Worm (Caenorhabditis elegans) whole organism, L3 larva: Measurements from ENCODE around the gene F40G12.6.

Experiments
- R02D3.7 ChIP-seq: fragments of 150-350 bp; optimal IDR thresholded peaks from 2 replicates; lab custom pipeline; 2014; ENCODE audit warnings: missing biosample characterization, missing genetic modification characterization
- ZK546.5 ChIP-seq: sonication (generic microtip); optimal IDR thresholded peaks from 2 replicates; lab custom pipeline; 2017; ENCODE audit warnings: missing biosample characterization, missing genetic modification characterization
- ceh-16 ChIP-seq: sonication (generic microtip); optimal IDR thresholded peaks from 2 replicates; lab custom pipeline; 2017; ENCODE audit warnings: missing biosample characterization, missing genetic modification characterization
- ceh-28 ChIP-seq: fragments of 150-350 bp; optimal IDR thresholded peaks from 2 replicates; lab custom pipeline; 2014; ENCODE audit warnings: missing biosample characterization, missing genetic modification reagents, missing genetic modification characterization
- ceh-82 ChIP-seq: fragments of 150-350 bp; optimal IDR thresholded peaks from 2 replicates; lab custom pipeline; 2014; ENCODE audit warnings: missing biosample characterization, missing genetic modification characterization
- daf-12 ChIP-seq: fragments of 150-350 bp; optimal IDR thresholded peaks from 2 replicates; lab custom pipeline; 2014; ENCODE audit warnings: missing biosample characterization, missing genetic modification reagents, missing genetic modification characterization
- egl-27 ChIP-seq: sonication (generic microtip); optimal IDR thresholded peaks from 4 replicates; lab custom pipeline; 2017; ENCODE audit warnings: missing biosample characterization, missing genetic modification reagents, missing genetic modification characterization
- egl-5 ChIP-seq: fragments of 150-350 bp; optimal IDR thresholded peaks from 2 replicates; lab custom pipeline; 2017; ENCODE audit warnings: missing biosample characterization, missing genetic modification reagents, missing genetic modification characterization, inconsistent platforms
- elt-1 ChIP-seq: fragments of 150-350 bp; optimal IDR thresholded peaks from 2 replicates; lab custom pipeline; 2014; ENCODE audit warnings: missing biosample characterization, missing genetic modification characterization
- elt-2 ChIP-seq: sonication (generic microtip); optimal IDR thresholded peaks from 2 replicates; lab custom pipeline; 2016; ENCODE audit warnings: missing genetic modification reagents, mild to moderate bottlenecking, missing genetic modification characterization, missing compliant biosample characterization
- elt-3 ChIP-seq, 3 experiments: fragments of 150-350 bp in 1 of 3; sonication (generic microtip) in 2 of 3; optimal IDR thresholded peaks; 2 replicates in 2 of 3; 4 replicates in 1 of 3; lab custom pipeline; 2014 to 2017; ENCODE audit warnings: missing biosample characterization in 3 of 3, missing genetic modification characterization in 3 of 3
- eor-1 ChIP-seq, 2 experiments: fragments of 150-350 bp; optimal IDR thresholded peaks; 2 replicates each; lab custom pipeline; 2014 to 2018; ENCODE audit warnings: missing biosample characterization in 2 of 2, missing genetic modification characterization in 2 of 2
- fkh-10 ChIP-seq: sonication (generic microtip); optimal IDR thresholded peaks from 2 replicates; lab custom pipeline; 2017; ENCODE audit warnings: missing biosample characterization, missing genetic modification reagents, missing genetic modification characterization
- fkh-2 ChIP-seq: fragments of 150-350 bp; optimal IDR thresholded peaks from 2 replicates; lab custom pipeline; 2014; ENCODE audit warnings: missing biosample characterization, missing genetic modification reagents, missing genetic modification characterization
- fos-1 ChIP-seq: fragments of 150-350 bp; optimal IDR thresholded peaks from 2 replicates; lab custom pipeline; 2014; ENCODE audit warnings: missing biosample characterization, missing genetic modification characterization
- hmg-11 ChIP-seq: sonication (generic microtip); optimal IDR thresholded peaks from 2 replicates; lab custom pipeline; 2016; ENCODE audit warnings: missing genetic modification characterization, missing compliant biosample characterization
- lin-15B ChIP-seq: fragments of 150-350 bp; optimal IDR thresholded peaks from 2 replicates; lab custom pipeline; 2014; ENCODE audit warnings: missing biosample characterization, missing genetic modification characterization
- mdl-1 ChIP-seq: fragments of 150-350 bp; optimal IDR thresholded peaks from 2 replicates; lab custom pipeline; 2014; ENCODE audit warnings: missing biosample characterization, missing genetic modification characterization
- mml-1 ChIP-seq: fragments of 150-350 bp; sonication (generic microtip); optimal IDR thresholded peaks from 3 replicates; lab custom pipeline; 2014; ENCODE audit warnings: missing biosample characterization, missing genetic modification characterization
- nfya-1 ChIP-seq: sonication (generic microtip); optimal IDR thresholded peaks from 2 replicates; lab custom pipeline; 2017; ENCODE audit warnings: missing genetic modification characterization, mild to moderate bottlenecking, missing compliant biosample characterization, antibody characterized with exemption, moderate library complexity; ENCODE audit not compliant: insufficient read depth
- nhr-11 ChIP-seq: fragments of 150-350 bp; optimal IDR thresholded peaks from 2 replicates; lab custom pipeline; 2014; ENCODE audit warnings: missing biosample characterization, missing genetic modification characterization
- nhr-23 ChIP-seq: fragments of 150-350 bp; optimal IDR thresholded peaks from 2 replicates; lab custom pipeline; 2014; ENCODE audit warnings: missing biosample characterization, missing genetic modification reagents, missing genetic modification characterization
- nhr-237 ChIP-seq: fragments of 150-350 bp; optimal IDR thresholded peaks from 2 replicates; lab custom pipeline; 2014; ENCODE audit warnings: missing biosample characterization, missing genetic modification characterization
- nhr-28 ChIP-seq: fragments of 150-350 bp; optimal IDR thresholded peaks from 2 replicates; lab custom pipeline; 2014; ENCODE audit warnings: missing biosample characterization, missing genetic modification characterization
- nhr-67 ChIP-seq: fragments of 150-350 bp; optimal IDR thresholded peaks from 2 replicates; lab custom pipeline; 2014; ENCODE audit warnings: missing biosample characterization, missing genetic modification characterization
- nhr-76 ChIP-seq: fragments of 150-350 bp; sonication (generic microtip); optimal IDR thresholded peaks from 5 replicates; lab custom pipeline; 2014; ENCODE audit warnings: missing biosample characterization, missing genetic modification characterization
- pha-4 ChIP-seq: fragments of 150-350 bp; optimal IDR thresholded peaks from 2 replicates; lab custom pipeline; 2014; ENCODE audit warnings: missing biosample characterization, missing genetic modification reagents, missing genetic modification characterization
- pqm-1 ChIP-seq: fragments of 150-350 bp; optimal IDR thresholded peaks from 2 replicates; lab custom pipeline; 2017; ENCODE audit warnings: missing biosample characterization, missing genetic modification characterization, inconsistent platforms
- skn-1 ChIP-seq: fragments of 150-350 bp; optimal IDR thresholded peaks from 2 replicates; lab custom pipeline; 2014; ENCODE audit warnings: missing biosample characterization, missing genetic modification characterization
- snpc-4 ChIP-seq: fragments of 150-350 bp; optimal IDR thresholded peaks from 2 replicates; lab custom pipeline; 2014; ENCODE audit warnings: missing biosample characterization, missing genetic modification characterization
- unc-39 ChIP-seq: sonication (generic microtip); optimal IDR thresholded peaks from 4 replicates; lab custom pipeline; 2017; ENCODE audit warnings: missing biosample characterization, missing genetic modification characterization
- unc-62 ChIP-seq: fragments of 150-350 bp; sonication (generic microtip); optimal IDR thresholded peaks from 4 replicates; lab custom pipeline; 2014; ENCODE audit warnings: missing biosample characterization, missing genetic modification reagents, missing genetic modification characterization
- zag-1 ChIP-seq: fragments of 150-350 bp; optimal IDR thresholded peaks from 2 replicates; lab custom pipeline; 2014; ENCODE audit warnings: missing biosample characterization, missing genetic modification characterization
- ztf-11 ChIP-seq: fragments of 150-350 bp; optimal IDR thresholded peaks from 2 replicates; lab custom pipeline; 2014; ENCODE audit warnings: missing biosample characterization, missing genetic modification characterization

The F40G12.6 gene

DNA sequence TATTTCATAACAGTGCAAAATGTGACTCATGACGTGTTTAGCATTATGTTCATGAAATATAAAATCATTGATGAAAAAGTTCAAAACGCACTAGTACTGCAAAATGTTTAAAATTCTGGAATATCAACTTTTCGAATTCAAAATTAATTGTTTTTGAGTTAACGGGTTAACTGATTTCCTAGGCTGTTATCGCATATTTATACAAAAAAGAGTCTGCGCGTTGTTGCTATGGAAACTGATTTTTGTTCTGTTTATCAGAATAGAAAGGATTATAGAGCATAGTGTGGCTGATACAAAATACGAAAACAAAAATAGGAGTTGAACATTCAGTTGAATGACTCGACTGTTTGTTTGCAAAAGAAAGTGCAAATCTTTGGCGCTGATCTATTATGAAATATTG, 44.7 kb upstream of the F40G12.6 start:
- TF ChIP-seq ztf-11 (tag; lab: Kevin White, UChicago), result no peak
- TF ChIP-seq lin-15B (tag; lab: Kevin White, UChicago), result no peak
- TF ChIP-seq fkh-2 (tag; lab: Kevin White, UChicago), result no peak
- no peak for TF ChIP-seq nfya-1 (tag; lab: Kevin White, UChicago)
- TF ChIP-seq nhr-11 (tag; lab: Kevin White, UChicago), result no peak
- no peak for TF ChIP-seq egl-5
- TF ChIP-seq ceh-16, result no peak
- TF ChIP-seq ceh-82 (tag; lab: Kevin White, UChicago), result no peak
- TF ChIP-seq ceh-28 (tag; lab: Kevin White, UChicago), result no peak
- TF ChIP-seq nhr-237 (tag; lab: Kevin White, UChicago), result no peak
- no peak for TF ChIP-seq mml-1 (tag; lab: Kevin White, UChicago)
- no peak for TF ChIP-seq hmg-11
- TF ChIP-seq elt-2 (tag; lab: Kevin White, UChicago), result no peak
- TF ChIP-seq pqm-1 (tag; lab: Kevin White, UChicago), result no peak
- no peak for TF ChIP-seq nhr-76 (tag; lab: Kevin White, UChicago)
- TF ChIP-seq unc-39 (tag; lab: Kevin White, UChicago), result no peak
- no peak for TF ChIP-seq elt-1 (tag; lab: Kevin White, UChicago)
- TF ChIP-seq ZK546.5 (tag; lab: Kevin White, UChicago), result no peak

DNA sequence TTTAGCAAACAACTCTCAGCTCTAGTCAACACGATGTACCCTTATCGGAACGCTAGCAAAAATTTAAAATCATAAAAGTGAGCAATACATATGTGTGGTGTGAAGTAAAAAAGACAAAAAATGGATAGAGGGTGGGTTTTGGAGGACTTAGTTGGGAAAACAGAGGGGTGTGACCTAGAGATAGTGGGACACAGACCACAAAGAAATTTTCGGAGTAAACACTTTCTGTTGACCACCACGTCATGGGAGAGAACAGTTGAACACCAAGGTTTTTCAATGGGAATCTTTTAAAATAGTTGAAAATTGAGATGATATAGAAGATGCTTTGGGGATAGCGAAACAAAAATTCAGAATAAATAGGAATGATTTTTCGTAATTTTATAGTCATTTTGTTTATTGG, 44.3 kb upstream of the F40G12.6 start:
- peak; percentile 71 for TF ChIP-seq pha-4 (tag; lab: Kevin White, UChicago)
- no peak for TF ChIP-seq daf-12 (tag; lab: Kevin White, UChicago)
- peak; percentile 41 for TF ChIP-seq snpc-4 (tag; lab: Kevin White, UChicago)
- peak; percentile 11 for TF ChIP-seq nfya-1 (tag; lab: Kevin White, UChicago)
- TF ChIP-seq nhr-23 (tag; lab: Kevin White, UChicago), result no peak
- TF ChIP-seq, all 47 proteins: peak for 3

DNA sequence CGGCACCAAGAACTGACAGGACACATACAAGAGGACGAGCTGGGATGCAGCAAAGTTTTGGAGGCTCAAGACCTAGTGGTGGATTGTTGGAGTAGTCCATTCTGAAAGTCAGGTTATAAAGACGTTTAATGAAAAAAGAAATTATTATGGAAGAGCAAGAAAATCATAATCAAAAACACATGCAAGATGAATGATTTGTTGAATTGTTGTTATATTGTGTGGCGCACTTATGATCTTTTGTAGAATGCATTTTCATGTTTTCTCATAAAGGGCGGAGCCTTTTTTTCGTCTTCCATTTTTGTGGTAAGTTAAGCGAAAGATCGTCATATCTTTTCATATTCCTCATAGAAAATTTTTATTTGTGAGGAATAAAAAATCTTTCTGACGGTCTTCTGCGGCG, 43.6 kb upstream of the F40G12.6 start, which contains the start of gene F47B8.2:
Gene F47B8.2, minus strand, starts transcription at position 101 of the 400 bp plus-strand sequence.
- no peak for TF ChIP-seq egl-27 (tag; lab: Kevin White, UChicago)
- no peak for TF ChIP-seq ZK546.5 (tag; lab: Kevin White, UChicago)
- TF ChIP-seq ceh-16, result no peak
- no peak for TF ChIP-seq pqm-1 (tag; lab: Kevin White, UChicago)
- TF ChIP-seq fkh-10 (GFP tag; lab: Kevin White, UChicago), result no peak
- TF ChIP-seq fkh-2 (tag; lab: Kevin White, UChicago), result no peak
- TF ChIP-seq nhr-28 (tag; lab: Kevin White, UChicago), result no peak
- TF ChIP-seq nfya-1 (tag; lab: Kevin White, UChicago), result no peak
- TF ChIP-seq mdl-1 (tag; lab: Kevin White, UChicago), result no peak
- no peak for TF ChIP-seq nhr-23 (tag; lab: Kevin White, UChicago)
- TF ChIP-seq pha-4 (tag; lab: Kevin White, UChicago), result no peak
- no peak for TF ChIP-seq unc-39 (tag; lab: Kevin White, UChicago)

DNA sequence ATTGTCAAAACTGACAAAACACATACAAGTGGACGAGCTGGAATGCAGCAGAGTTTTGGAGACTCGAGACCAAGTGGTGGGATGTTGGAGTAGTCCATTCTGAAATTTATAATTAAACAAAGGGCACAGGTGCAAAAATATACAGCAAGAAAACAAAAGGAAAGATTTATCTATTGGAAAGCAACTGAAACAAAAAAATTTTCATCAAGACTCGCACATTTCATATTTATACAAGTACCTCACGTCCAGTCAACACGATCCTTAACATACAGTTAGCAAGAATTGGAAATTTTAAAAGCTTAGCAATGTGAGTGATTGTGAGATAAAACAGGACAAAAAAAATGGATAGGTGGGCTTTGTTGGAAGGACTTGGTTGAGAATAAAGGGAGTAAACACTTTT, 41.3 kb upstream of the F40G12.6 start, which contains the start of gene F47B8.1:
Gene F47B8.1, minus strand, starts transcription at position 101 of the 400 bp plus-strand sequence.
- TF ChIP-seq ZK546.5 (tag; lab: Kevin White, UChicago), result no peak
- no peak for TF ChIP-seq ceh-82 (tag; lab: Kevin White, UChicago)
- TF ChIP-seq R02D3.7 (tag; lab: Kevin White, UChicago), result no peak
- no peak for TF ChIP-seq egl-5
- no peak for TF ChIP-seq elt-1 (tag; lab: Kevin White, UChicago)
- no peak for TF ChIP-seq eor-1 (tag; optimal IDR thresholded peaks at IDR 0.05; lab: Kevin White, UChicago)
- TF ChIP-seq fkh-10 (GFP tag; lab: Kevin White, UChicago), result no peak
- TF ChIP-seq elt-2 (tag; lab: Kevin White, UChicago), result no peak
- no peak for TF ChIP-seq fkh-2 (tag; lab: Kevin White, UChicago)
- no peak for TF ChIP-seq nhr-67 (tag; lab: Kevin White, UChicago)

DNA sequence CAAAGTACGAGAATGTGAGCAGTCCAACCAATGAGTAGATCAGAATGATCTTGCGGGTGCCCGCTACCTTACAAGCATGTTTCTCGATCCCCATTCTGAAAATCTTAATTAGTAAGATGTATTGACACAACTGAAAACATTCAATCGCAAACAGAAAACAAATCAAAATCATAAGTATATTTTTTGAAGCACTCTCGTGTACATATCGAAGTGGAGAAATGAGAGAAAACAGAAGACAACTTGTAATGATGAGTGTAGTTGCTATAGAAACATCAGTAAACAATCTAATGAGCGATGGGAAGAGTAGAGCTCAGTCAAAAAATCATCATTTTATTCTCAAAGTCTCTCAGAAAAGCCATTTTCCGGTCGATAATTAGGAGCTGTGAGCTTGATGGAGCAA, 39.8 kb upstream of the F40G12.6 start, which contains the start of gene F14D7.8:
Gene F14D7.8, minus strand, starts transcription at position 101 of the 400 bp plus-strand sequence.
- TF ChIP-seq ceh-28 (tag; lab: Kevin White, UChicago) (no peak), nhr-237 (tag; lab: Kevin White, UChicago) (no peak), egl-5 (no peak), skn-1 (tag; lab: Kevin White, UChicago) (no peak), pqm-1 (tag; lab: Kevin White, UChicago) (no peak), daf-12 (tag; lab: Kevin White, UChicago) (no peak), ztf-11 (tag; lab: Kevin White, UChicago) (no peak), fkh-10 (GFP tag; lab: Kevin White, UChicago) (no peak), zag-1 (no peak), elt-3 (tag; optimal IDR thresholded peaks at IDR 0.05; lab: Kevin White, UChicago) (no peak), pha-4 (tag; lab: Kevin White, UChicago) (no peak), mml-1 (tag; lab: Kevin White, UChicago) (no peak), ZK546.5 (tag; lab: Kevin White, UChicago) (no peak), nfya-1 (tag; lab: Kevin White, UChicago) (no peak), unc-62 (GFP tag; lab: Kevin White, UChicago) (no peak), nhr-76 (tag; lab: Kevin White, UChicago) (no peak), fos-1 (tag; lab: Kevin White, UChicago) (no peak)
- TF ChIP-seq, all 47 proteins: peak for 0
